Worm (Caenorhabditis elegans) whole organism, L3 larva: ENCODE measurements around the gene C25F9.14.

ENCODE experiments used
- R02D3.7 ChIP-seq: fragments of 150-350 bp; optimal IDR thresholded peaks from 2 replicates; lab custom pipeline; 2014; ENCODE audit warnings: missing biosample characterization, missing genetic modification characterization
- aly-2 ChIP-seq: fragments of 150-350 bp; optimal IDR thresholded peaks from 2 replicates; lab custom pipeline; 2014; ENCODE audit warnings: missing biosample characterization, missing genetic modification characterization
- ceh-16 ChIP-seq: sonication (generic microtip); optimal IDR thresholded peaks from 2 replicates; lab custom pipeline; 2017; ENCODE audit warnings: missing biosample characterization, missing genetic modification characterization
- ceh-82 ChIP-seq: fragments of 150-350 bp; optimal IDR thresholded peaks from 2 replicates; lab custom pipeline; 2014; ENCODE audit warnings: missing biosample characterization, missing genetic modification characterization
- ceh-9 ChIP-seq: sonication (generic microtip); optimal IDR thresholded peaks from 2 replicates; lab custom pipeline; 2018; ENCODE audit warnings: missing biosample characterization, missing genetic modification characterization
- daf-12 ChIP-seq: fragments of 150-350 bp; optimal IDR thresholded peaks from 2 replicates; lab custom pipeline; 2014; ENCODE audit warnings: missing biosample characterization, missing genetic modification reagents, missing genetic modification characterization
- egl-5 ChIP-seq: fragments of 150-350 bp; optimal IDR thresholded peaks from 2 replicates; lab custom pipeline; 2017; ENCODE audit warnings: missing biosample characterization, missing genetic modification reagents, missing genetic modification characterization, inconsistent platforms
- elt-2 ChIP-seq: sonication (generic microtip); optimal IDR thresholded peaks from 2 replicates; lab custom pipeline; 2016; ENCODE audit warnings: missing genetic modification reagents, mild to moderate bottlenecking, missing genetic modification characterization, missing compliant biosample characterization
- eor-1 ChIP-seq, 2 experiments: fragments of 150-350 bp; optimal IDR thresholded peaks; 2 replicates each; lab custom pipeline; 2014 to 2018; ENCODE audit warnings: missing biosample characterization in 2 of 2, missing genetic modification characterization in 2 of 2
- fkh-2 ChIP-seq: fragments of 150-350 bp; optimal IDR thresholded peaks from 2 replicates; lab custom pipeline; 2014; ENCODE audit warnings: missing biosample characterization, missing genetic modification reagents, missing genetic modification characterization
- fos-1 ChIP-seq: fragments of 150-350 bp; optimal IDR thresholded peaks from 2 replicates; lab custom pipeline; 2014; ENCODE audit warnings: missing biosample characterization, missing genetic modification characterization
- hmg-11 ChIP-seq: sonication (generic microtip); optimal IDR thresholded peaks from 2 replicates; lab custom pipeline; 2016; ENCODE audit warnings: missing genetic modification characterization, missing compliant biosample characterization
- jun-1 ChIP-seq: fragments of 150-350 bp; optimal IDR thresholded peaks from 2 replicates; lab custom pipeline; 2014; ENCODE audit warnings: missing biosample characterization, missing genetic modification reagents, missing genetic modification characterization
- lin-15B ChIP-seq: fragments of 150-350 bp; optimal IDR thresholded peaks from 2 replicates; lab custom pipeline; 2014; ENCODE audit warnings: missing biosample characterization, missing genetic modification characterization
- mml-1 ChIP-seq: fragments of 150-350 bp; sonication (generic microtip); optimal IDR thresholded peaks from 3 replicates; lab custom pipeline; 2014; ENCODE audit warnings: missing biosample characterization, missing genetic modification characterization
- nfya-1 ChIP-seq: sonication (generic microtip); optimal IDR thresholded peaks from 2 replicates; lab custom pipeline; 2017; ENCODE audit warnings: missing genetic modification characterization, mild to moderate bottlenecking, missing compliant biosample characterization, antibody characterized with exemption, moderate library complexity; ENCODE audit not compliant: insufficient read depth
- nhr-12 ChIP-seq: fragments of 150-350 bp; optimal IDR thresholded peaks from 2 replicates; lab custom pipeline; 2014; ENCODE audit warnings: missing biosample characterization, missing genetic modification characterization
- nhr-23 ChIP-seq: fragments of 150-350 bp; optimal IDR thresholded peaks from 2 replicates; lab custom pipeline; 2014; ENCODE audit warnings: missing biosample characterization, missing genetic modification reagents, missing genetic modification characterization
- nhr-237 ChIP-seq: fragments of 150-350 bp; optimal IDR thresholded peaks from 2 replicates; lab custom pipeline; 2014; ENCODE audit warnings: missing biosample characterization, missing genetic modification characterization
- nhr-25 ChIP-seq: sonication (generic microtip); optimal IDR thresholded peaks from 2 replicates; lab custom pipeline; 2017; ENCODE audit warnings: missing biosample characterization, missing genetic modification characterization
- nhr-28 ChIP-seq: fragments of 150-350 bp; optimal IDR thresholded peaks from 2 replicates; lab custom pipeline; 2014; ENCODE audit warnings: missing biosample characterization, missing genetic modification characterization
- nhr-43 ChIP-seq: sonication (generic microtip); optimal IDR thresholded peaks from 2 replicates; lab custom pipeline; 2016; ENCODE audit warnings: mild to moderate bottlenecking, missing genetic modification characterization, missing compliant biosample characterization; ENCODE audit not compliant: poor library complexity, severe bottlenecking
- nhr-76 ChIP-seq: fragments of 150-350 bp; sonication (generic microtip); optimal IDR thresholded peaks from 5 replicates; lab custom pipeline; 2014; ENCODE audit warnings: missing biosample characterization, missing genetic modification characterization
- pqm-1 ChIP-seq: fragments of 150-350 bp; optimal IDR thresholded peaks from 2 replicates; lab custom pipeline; 2017; ENCODE audit warnings: missing biosample characterization, missing genetic modification characterization, inconsistent platforms
- sea-2 ChIP-seq: fragments of 150-350 bp; sonication (generic microtip); optimal IDR thresholded peaks from 4 replicates; lab custom pipeline; 2014; ENCODE audit warnings: missing biosample characterization, missing genetic modification reagents, missing genetic modification characterization
- tbx-2 ChIP-seq: sonication (generic microtip); optimal IDR thresholded peaks from 2 replicates; lab custom pipeline; 2016; ENCODE audit warnings: mild to moderate bottlenecking, missing genetic modification characterization, missing compliant biosample characterization
- unc-62 ChIP-seq: fragments of 150-350 bp; sonication (generic microtip); optimal IDR thresholded peaks from 4 replicates; lab custom pipeline; 2014; ENCODE audit warnings: missing biosample characterization, missing genetic modification reagents, missing genetic modification characterization
- zag-1 ChIP-seq: fragments of 150-350 bp; optimal IDR thresholded peaks from 2 replicates; lab custom pipeline; 2014; ENCODE audit warnings: missing biosample characterization, missing genetic modification characterization
- ztf-11 ChIP-seq: fragments of 150-350 bp; optimal IDR thresholded peaks from 2 replicates; lab custom pipeline; 2014; ENCODE audit warnings: missing biosample characterization, missing genetic modification characterization
- ztf-4 ChIP-seq: fragments of 150-350 bp; optimal IDR thresholded peaks from 2 replicates; lab custom pipeline; 2014; ENCODE audit warnings: missing biosample characterization, missing genetic modification characterization

Gene C25F9.14

DNA sequence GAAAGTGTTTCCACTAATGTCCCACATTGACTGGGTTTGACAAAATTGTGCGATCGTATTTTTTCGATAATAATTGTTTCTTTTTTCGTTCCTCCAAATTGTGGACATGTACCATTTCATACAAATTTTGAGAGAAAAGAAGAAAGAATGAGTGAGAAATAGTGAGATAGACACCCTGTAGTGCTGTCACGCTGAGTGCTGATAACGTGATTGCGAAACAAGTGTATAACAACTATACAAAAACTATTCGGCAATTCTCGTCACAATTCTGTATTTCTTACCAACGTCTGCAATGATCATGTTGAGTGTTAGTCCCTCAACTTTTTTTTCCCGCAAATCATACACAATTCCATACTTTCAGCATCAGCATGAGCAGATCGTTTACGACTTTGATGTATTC is at the start of gene C25F9.14:
Gene C25F9.14 (plus strand): TSS at position 178 of the 400 bp plus-strand sequence.
- TF ChIP-seq elt-2 (tag; lab: Kevin White, UChicago): peak; percentile 49
- no peak for TF ChIP-seq unc-62 (GFP tag; lab: Kevin White, UChicago)
- TF ChIP-seq, all 47 proteins: peak for 1

DNA sequence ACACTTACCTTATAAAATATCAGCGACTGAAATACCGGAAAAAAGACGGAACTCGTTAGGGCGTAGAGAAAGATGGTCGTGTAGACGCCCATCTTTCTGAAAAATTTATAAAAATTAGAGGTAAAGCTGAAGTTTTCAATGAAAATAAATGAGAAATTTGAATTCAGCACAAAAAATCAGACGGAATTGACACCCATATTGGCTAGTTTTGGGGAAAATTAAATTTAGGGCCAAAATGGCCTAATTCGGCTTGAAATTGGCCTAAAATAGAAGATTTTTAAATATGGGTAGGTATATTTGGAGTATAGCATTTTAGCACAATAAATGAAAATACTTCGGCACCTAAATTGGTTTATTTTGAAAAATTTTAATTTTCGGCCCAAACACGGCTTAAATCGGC is 46.3 kb upstream of the C25F9.14 start, which contains the start of gene slcr-46.2:
Gene slcr-46.2 (minus strand): TSS at position 101 of the 400 bp plus-strand sequence.
- TF ChIP-seq tbx-2 (tag; lab: Kevin White, UChicago) (no peak), nfya-1 (tag; lab: Kevin White, UChicago) (no peak), fkh-2 (tag; lab: Kevin White, UChicago) (no peak), nhr-76 (tag; lab: Kevin White, UChicago) (no peak), ztf-4 (tag; lab: Kevin White, UChicago) (no peak), nhr-237 (tag; lab: Kevin White, UChicago) (no peak), egl-5 (tag; lab: Kevin White, UChicago) (no peak), zag-1 (tag; lab: Kevin White, UChicago) (no peak), lin-15B (tag; lab: Kevin White, UChicago) (no peak), eor-1 (tag; optimal IDR thresholded peaks at IDR 0.05; lab: Kevin White, UChicago) (no peak)

DNA sequence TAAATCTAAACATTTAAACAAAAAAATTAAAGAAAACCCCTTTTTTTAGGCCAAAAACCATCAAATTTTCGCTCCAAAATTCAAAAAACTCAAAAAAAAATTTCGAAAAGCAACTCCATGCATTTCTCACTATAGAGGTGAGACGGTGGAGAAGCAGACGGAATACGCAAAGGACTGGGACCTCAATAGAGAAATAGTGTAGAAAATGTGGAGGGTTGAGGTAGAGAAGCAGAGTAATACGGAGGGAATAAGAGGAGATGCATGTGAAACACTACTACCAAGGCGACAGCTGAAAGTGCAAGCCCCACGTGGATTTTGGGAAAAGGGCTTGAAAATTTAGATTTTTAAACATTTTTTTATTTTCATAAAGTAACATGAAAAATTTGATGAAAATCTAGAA is 45.0 kb upstream of the C25F9.14 start:
- TF ChIP-seq ztf-4 (tag; lab: Kevin White, UChicago) (no peak), ztf-11 (no peak), egl-5 (tag; lab: Kevin White, UChicago) (no peak), hmg-11 (peak; percentile 55), nfya-1 (tag; lab: Kevin White, UChicago) (peak; percentile 33)

DNA sequence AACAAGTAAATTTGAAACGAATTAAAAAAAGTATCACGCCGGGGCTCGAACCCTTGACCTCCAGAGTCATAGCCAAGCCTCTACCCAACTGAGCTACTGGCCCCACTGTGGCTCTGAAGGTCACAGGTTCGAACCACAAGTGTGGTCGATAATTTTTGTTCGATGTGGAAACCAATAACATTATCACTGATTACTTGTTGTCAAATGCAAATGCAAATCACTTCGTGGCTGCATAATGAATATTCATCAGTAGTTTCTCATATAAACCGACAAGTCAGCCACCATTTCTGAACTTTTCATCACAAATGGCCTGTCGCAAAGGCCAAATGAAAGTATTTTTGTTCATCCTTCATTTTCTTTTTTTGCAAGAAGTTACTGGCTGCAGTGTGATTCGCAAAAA is 41.5 kb upstream of the C25F9.14 start, which contains the start of gene C25F9.8:
Gene C25F9.8 (plus strand): TSS at position 301 of the 400 bp plus-strand sequence.
- TF ChIP-seq R02D3.7 (tag; lab: Kevin White, UChicago) (no peak), nhr-23 (tag; lab: Kevin White, UChicago) (no peak), fkh-2 (tag; lab: Kevin White, UChicago) (no peak), sea-2 (GFP tag; lab: Kevin White, UChicago) (no peak), ceh-16 (tag; lab: Kevin White, UChicago) (no peak), nfya-1 (tag; lab: Kevin White, UChicago) (no peak)

DNA sequence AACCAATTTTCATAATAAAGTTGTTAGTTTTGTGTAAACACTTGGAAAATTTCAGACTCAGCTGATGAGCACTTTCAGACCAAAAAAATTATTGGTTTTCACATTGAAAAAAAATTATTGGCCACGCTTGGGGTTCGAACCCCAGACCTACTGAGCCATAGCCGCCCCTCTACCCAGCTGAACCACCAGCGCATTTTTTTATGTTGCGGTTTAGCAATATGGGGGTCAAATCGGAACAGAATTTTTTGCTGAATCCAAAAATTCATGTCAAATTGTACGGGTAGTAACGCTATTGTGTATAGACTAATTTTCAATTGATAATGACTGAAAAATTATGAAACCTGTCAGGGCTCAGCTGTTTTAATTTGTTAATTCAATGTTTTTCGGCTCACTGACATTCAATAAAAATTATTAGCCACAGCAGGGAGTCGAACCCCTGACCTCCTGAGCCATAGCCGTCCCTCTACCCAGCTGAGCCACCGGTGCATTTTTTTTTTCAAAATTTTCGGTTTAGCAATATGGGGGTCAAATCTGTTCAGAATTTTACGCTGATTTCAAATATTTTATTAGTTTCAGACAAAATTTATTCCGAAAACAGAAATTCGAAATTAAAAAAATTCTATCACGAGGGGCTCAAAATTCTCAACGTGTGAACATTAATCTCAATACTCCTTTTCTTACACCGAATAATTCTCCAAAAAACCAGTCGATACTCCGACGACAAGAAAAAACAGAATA is 39.5 kb upstream of the C25F9.14 start:
- TF ChIP-seq zag-1 (tag; lab: Kevin White, UChicago): no peak
- no peak for TF ChIP-seq nhr-25 (tag; lab: Kevin White, UChicago)
- TF ChIP-seq aly-2: no peak
- no peak for TF ChIP-seq nhr-76 (tag; lab: Kevin White, UChicago)
- TF ChIP-seq jun-1: no peak
- TF ChIP-seq daf-12: no peak
- no peak for TF ChIP-seq pqm-1
- no peak for TF ChIP-seq nhr-28 (tag; lab: Kevin White, UChicago)
- no peak for TF ChIP-seq ztf-11
- TF ChIP-seq lin-15B (tag; lab: Kevin White, UChicago): no peak
- TF ChIP-seq nhr-43 (tag; lab: Kevin White, UChicago): no peak
- TF ChIP-seq, all 47 proteins: peak for 0

DNA sequence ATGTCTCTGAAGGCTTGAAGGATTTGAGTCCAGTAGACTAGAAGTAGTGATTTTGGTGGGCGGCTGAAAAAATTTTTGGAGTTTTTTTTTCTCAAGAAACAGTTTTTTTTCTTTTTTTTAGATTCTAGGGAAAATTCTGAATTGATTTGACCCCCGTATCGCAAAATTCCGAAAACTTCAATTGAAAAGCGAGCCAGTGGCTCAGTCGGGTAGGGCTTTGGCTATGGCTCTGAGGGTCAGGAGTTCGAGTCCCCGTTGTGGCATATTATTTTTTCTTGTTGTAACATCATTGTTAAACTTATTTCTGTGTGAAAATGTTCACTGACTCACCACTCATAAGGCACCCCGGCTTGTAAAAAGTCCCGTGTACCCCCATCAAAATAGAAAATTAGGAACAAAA is 37.9 kb upstream of the C25F9.14 start:
- TF ChIP-seq nhr-25 (tag; lab: Kevin White, UChicago) (no peak), ztf-11 (no peak), ceh-16 (tag; lab: Kevin White, UChicago) (no peak), ceh-9 (tag; lab: Kevin White, UChicago) (no peak)
- TF ChIP-seq, all 47 proteins: peak for 0

DNA sequence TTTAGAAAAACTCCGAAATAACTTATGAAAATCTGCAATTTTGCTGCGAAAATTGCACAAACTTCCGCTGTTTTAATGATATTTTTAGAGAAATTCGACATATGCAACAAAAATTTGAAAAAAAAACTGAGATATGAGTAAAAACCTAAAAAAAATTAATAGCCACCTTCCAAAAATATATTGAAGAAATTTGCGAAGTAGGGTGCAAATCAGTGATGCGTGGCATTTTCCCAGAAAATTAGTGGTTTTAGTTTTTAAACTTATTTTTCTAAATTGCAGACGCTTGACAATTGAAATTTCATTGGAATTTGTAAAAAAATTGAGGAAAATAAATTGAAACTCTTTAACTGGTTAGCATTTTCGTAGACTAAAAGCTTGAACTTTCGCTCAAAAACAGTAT is 37.4 kb upstream of the C25F9.14 start, which contains the start of gene C25F9.13:
Gene C25F9.13 (minus strand): TSS at position 101 of the 400 bp plus-strand sequence.
- TF ChIP-seq fos-1 (tag; lab: Kevin White, UChicago): no peak
- no peak for TF ChIP-seq pqm-1
- no peak for TF ChIP-seq jun-1
- TF ChIP-seq mml-1 (tag; lab: Kevin White, UChicago): no peak
- no peak for TF ChIP-seq nhr-12 (tag; lab: Kevin White, UChicago)
- no peak for TF ChIP-seq ceh-82 (tag; lab: Kevin White, UChicago)
- no peak for TF ChIP-seq hmg-11
- TF ChIP-seq elt-2 (tag; lab: Kevin White, UChicago): no peak
